Fruit fly (Drosophila melanogaster): ENCODE results near the gene CG13068.
A peak's percentile ranks its signal among the peaks of the same experiment; 100 is the strongest.

Gene CG13068

DNA sequence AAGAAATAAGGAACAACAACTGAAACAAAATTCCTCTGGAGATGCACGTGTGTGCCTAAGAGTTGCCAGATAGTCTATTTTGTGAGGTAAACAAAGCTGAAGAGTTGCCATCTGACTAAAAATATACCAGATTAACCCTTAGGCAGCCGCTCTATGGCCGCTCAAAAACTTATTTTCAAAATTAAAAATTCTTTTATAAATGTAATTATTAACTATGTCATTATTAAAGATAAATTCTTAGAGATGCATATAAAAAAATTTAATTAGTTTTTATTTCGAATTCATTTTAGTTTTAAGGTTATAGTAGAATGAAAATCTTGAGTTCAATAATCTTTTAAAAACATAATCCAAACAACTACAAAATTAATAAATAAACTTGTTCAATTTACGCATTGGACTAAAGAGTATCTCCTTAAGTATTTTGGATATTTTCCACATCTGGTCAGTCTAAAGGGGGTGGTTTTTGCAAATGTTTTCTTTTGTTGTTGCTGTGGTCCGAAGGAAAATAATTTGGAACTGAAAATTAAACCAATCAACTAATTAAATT, 40.5 kb upstream of the CG13068 start, which contains the start of gene Tmx3 (continued):
- TF ChIP-seq Dp (GFP tag; optimal IDR thresholded peaks at IDR 0.05) (peak; percentile 28), tna (GFP tag; IDR thresholded peaks at IDR 0.05; ENCODE audit: partially characterized antibody) (no peak), HLH4C (GFP tag; IDR thresholded peaks at IDR 0.05; ENCODE audit: partially characterized antibody) (no peak), CG1792 (GFP tag; optimal IDR thresholded peaks at IDR 0.05) (peak; percentile 12), CG7786 (GFP tag; optimal IDR thresholded peaks at IDR 0.05) (peak; percentile 38), CG42726 (GFP tag; IDR thresholded peaks at IDR 0.05; ENCODE audit: partially characterized antibody) (no peak), CG43689 (GFP tag; IDR thresholded peaks at IDR 0.05) (peak; percentile 70; the same call in 1 of the 2 replicates), CG6254 (GFP tag; optimal IDR thresholded peaks at IDR 0.05) (peak; percentile 28), gsb-n (tag; optimal IDR thresholded peaks at IDR 0.05) (peak; percentile 85), dati (GFP tag; IDR thresholded peaks at IDR 0.05) (peak; percentile 72), Dip3 (GFP tag; optimal IDR thresholded peaks at IDR 0.05) (peak; percentile 72), fru (optimal IDR thresholded peaks at IDR 0.05) (no peak), zen (tag; optimal IDR thresholded peaks at IDR 0.05) (peak; percentile 89), H15 (GFP tag; IDR thresholded peaks at IDR 0.05) (peak; percentile 92), Sox102F (GFP tag; optimal IDR thresholded peaks at IDR 0.05) (peak; percentile 92), CG10267 (tag; optimal IDR thresholded peaks at IDR 0.05) (peak; percentile 84), fd102C (GFP tag; optimal IDR thresholded peaks at IDR 0.05) (no peak), Sin3A (optimal IDR thresholded peaks at IDR 0.05) (no peak), CG9817 (tag; optimal IDR thresholded peaks at IDR 0.05) (peak; percentile 90), CG14014 (GFP tag; IDR thresholded peaks at IDR 0.05) (peak; percentile 92), slou (GFP tag; optimal IDR thresholded peaks at IDR 0.05) (peak; percentile 67), HLHmδ (GFP tag; optimal IDR thresholded peaks at IDR 0.05) (no peak), pros (GFP tag; optimal IDR thresholded peaks at IDR 0.05) (no peak), crol (GFP tag; IDR thresholded peaks at IDR 0.05) (0 out of 2 replicates have a peak, but pooled peaks have one; percentile 20), Ssrp (tag; optimal IDR thresholded peaks at IDR 0.05) (peak; percentile 92), CG15269 (tag; optimal IDR thresholded peaks at IDR 0.05) (peak; percentile 90), CG12744 (GFP tag; optimal IDR thresholded peaks at IDR 0.05) (peak; percentile 27), CG2116 (GFP tag; optimal IDR thresholded peaks at IDR 0.05) (peak; percentile 72), ash1 (GFP tag; optimal IDR thresholded peaks at IDR 0.05) (no peak), br (optimal IDR thresholded peaks at IDR 0.05) (no peak), Bgb (GFP tag; IDR thresholded peaks at IDR 0.05; ENCODE audit: partially characterized antibody) (no peak), CG3163 (GFP tag; optimal IDR thresholded peaks at IDR 0.05) (peak; percentile 19), CG4424 (GFP tag; optimal IDR thresholded peaks at IDR 0.05) (peak; percentile 87), danr (GFP tag; IDR thresholded peaks at IDR 0.05) (peak; percentile 77), zf30C (GFP tag; optimal IDR thresholded peaks at IDR 0.05) (no peak), CG8359 (GFP tag; optimal IDR thresholded peaks at IDR 0.05; ENCODE audit: borderline replicate concordance) (no peak), Asciz (GFP tag; optimal IDR thresholded peaks at IDR 0.05) (peak; percentile 30), pb (GFP tag; optimal IDR thresholded peaks at IDR 0.05) (no peak), CG10431 (GFP tag; optimal IDR thresholded peaks at IDR 0.05) (peak; percentile 59), row (GFP tag; IDR thresholded peaks at IDR 0.05) (peak; percentile 94), unc-4 (GFP tag; IDR thresholded peaks at IDR 0.05; ENCODE audit: partially characterized antibody) (no peak), CG9797 (GFP tag; optimal IDR thresholded peaks at IDR 0.05) (peak; percentile 38), btn (GFP tag; optimal IDR thresholded peaks at IDR 0.05) (no peak), CG3407 (GFP tag; optimal IDR thresholded peaks at IDR 0.05) (peak; percentile 71), sug (tag; optimal IDR thresholded peaks at IDR 0.05) (peak; percentile 31), gfzf (GFP tag; optimal IDR thresholded peaks at IDR 0.05) (peak; percentile 60), lbe (GFP tag; optimal IDR thresholded peaks at IDR 0.05) (peak; percentile 64), Stat92E (GFP tag; optimal IDR thresholded peaks at IDR 0.05) (peak in 1 of 3 experiments; percentile 45), pnt (GFP tag; optimal IDR thresholded peaks at IDR 0.05) (peak; percentile 55), CG8924 (tag; optimal IDR thresholded peaks at IDR 0.05) (peak; percentile 89)
